Worm (Caenorhabditis elegans): ENCODE results near the gene C29F3.3.

The C29F3.3 gene

DNA sequence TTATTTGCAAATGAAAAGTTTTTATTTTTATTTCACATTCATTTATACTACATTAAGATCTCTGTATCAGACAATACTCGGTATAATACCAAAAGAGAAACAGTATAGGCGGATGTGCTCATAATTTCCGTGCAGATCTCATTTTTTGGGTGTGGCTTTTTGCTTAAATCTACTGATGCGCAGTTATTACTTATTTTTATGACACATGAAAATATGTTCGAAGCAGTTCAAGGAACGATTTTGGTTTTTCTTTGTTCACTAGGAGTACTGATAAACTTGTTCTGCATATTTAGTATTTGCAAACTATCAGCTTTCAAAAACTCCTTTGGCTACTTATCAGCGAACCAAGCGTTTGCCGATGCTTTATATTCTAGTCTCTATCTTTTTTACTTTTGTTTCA, 5.2 kb upstream of the C29F3.3 start, which contains the start of gene srx-58:
srx-58 (plus strand) TSS at position 301 of the 400 bp plus-strand sequence.
- no peak for TF ChIP-seq blmp-1 (tag; optimal IDR thresholded peaks at IDR 0.05)
- TF ChIP-seq snpc-4 (tag; optimal IDR thresholded peaks at IDR 0.05) = no peak
- TF ChIP-seq nhr-90 (tag; optimal IDR thresholded peaks at IDR 0.05; ENCODE audit: poor library complexity) = no peak
- no peak for TF ChIP-seq efl-3 (GFP tag; optimal IDR thresholded peaks at IDR 0.05)
- TF ChIP-seq unc-62 (GFP tag; optimal IDR thresholded peaks at IDR 0.05) = no peak
- TF ChIP-seq mep-1 (tag; optimal IDR thresholded peaks at IDR 0.05) = no peak
- TF ChIP-seq nhr-20 (tag; optimal IDR thresholded peaks at IDR 0.05) = no peak
- TF ChIP-seq pax-3 (tag; optimal IDR thresholded peaks at IDR 0.05) = no peak
- TF ChIP-seq nhr-77 (tag; optimal IDR thresholded peaks at IDR 0.05) = no peak
- TF ChIP-seq ceh-63 (GFP tag; optimal IDR thresholded peaks at IDR 0.05) = no peak
- TF ChIP-seq dpl-1 (GFP tag; optimal IDR thresholded peaks at IDR 0.05) = no peak
- TF ChIP-seq unc-98 (GFP tag; IDR thresholded peaks at IDR 0.05) = no peak
- TF ChIP-seq zip-4 (GFP tag; optimal IDR thresholded peaks at IDR 0.05) = no peak

DNA sequence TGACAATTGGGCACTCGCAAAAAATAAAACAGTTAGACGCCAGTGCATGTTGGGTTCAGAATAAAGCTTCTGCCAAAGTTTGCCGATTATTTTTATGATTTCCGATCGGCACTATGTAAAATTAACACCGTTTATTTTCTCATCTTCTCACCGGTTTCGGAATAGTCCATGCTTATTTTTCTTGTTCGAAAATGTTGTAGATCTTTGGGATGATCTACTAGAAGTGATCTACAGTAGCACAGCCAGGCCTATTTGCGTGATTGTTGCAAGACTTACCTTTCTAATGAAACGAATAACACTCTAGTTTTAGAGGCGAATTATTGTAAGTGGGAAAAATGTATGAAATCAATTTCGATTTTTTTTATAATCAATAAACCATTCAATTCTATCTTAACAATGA, 3.4 kb upstream of the C29F3.3 start, which contains the start of gene clec-231:
clec-231 (minus strand) TSS at position 101 of the 400 bp plus-strand sequence.
- TF ChIP-seq nhr-19 (GFP tag; conservative IDR thresholded peaks at IDR 0.05) (no peak), sup-37 (GFP tag; optimal IDR thresholded peaks at IDR 0.05) (no peak), hpl-2 (GFP tag; optimal IDR thresholded peaks at IDR 0.05) (no peak), C04F5.9 (tag; optimal IDR thresholded peaks at IDR 0.05) (no peak), lin-13 (GFP tag; optimal IDR thresholded peaks at IDR 0.05) (no peak), pqm-1 (tag; optimal IDR thresholded peaks at IDR 0.05) (no peak), unc-86 (tag; optimal IDR thresholded peaks at IDR 0.05) (no peak), mab-9 (GFP tag; IDR thresholded peaks at IDR 0.05) (no peak), pax-3 (tag; optimal IDR thresholded peaks at IDR 0.05) (no peak), zip-4 (GFP tag; optimal IDR thresholded peaks at IDR 0.05) (no peak), C16A3.4 (tag; optimal IDR thresholded peaks at IDR 0.05) (no peak), nhr-28 (tag; optimal IDR thresholded peaks at IDR 0.05) (no peak), dpl-1 (GFP tag; optimal IDR thresholded peaks at IDR 0.05) (no peak), sox-4 (tag; optimal IDR thresholded peaks at IDR 0.05) (no peak), isw-1 (GFP tag; IDR thresholded peaks at IDR 0.05) (no peak), ama-1 (optimal IDR thresholded peaks at IDR 0.05) (no peak), mdl-1 (tag; optimal IDR thresholded peaks at IDR 0.05) (no peak), ceh-8 (GFP tag; optimal IDR thresholded peaks at IDR 0.05) (no peak)

DNA sequence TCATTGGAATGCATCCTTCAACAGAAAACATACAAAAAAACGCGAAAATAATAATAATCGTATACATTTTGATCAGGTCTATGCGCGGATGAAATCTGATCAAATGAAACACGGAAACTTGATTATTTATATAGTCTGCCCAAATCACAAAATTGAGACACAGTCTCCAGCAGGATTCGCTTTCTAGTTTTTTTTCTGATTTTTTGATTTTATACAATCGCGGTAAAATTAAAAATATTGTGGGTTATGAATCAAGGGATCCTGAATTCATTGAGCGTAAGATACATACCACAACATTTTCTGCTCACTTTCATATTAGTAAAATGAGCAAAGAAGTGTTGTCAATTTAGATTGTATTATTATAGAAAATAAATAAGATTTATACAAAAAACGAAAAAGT, 1.9 kb upstream of the C29F3.3 start, which contains the start of gene clec-230:
clec-230 (minus strand) TSS at position 101 of the 400 bp plus-strand sequence.
- TF ChIP-seq sox-4 (tag; optimal IDR thresholded peaks at IDR 0.05) (no peak), nhr-47 (tag; optimal IDR thresholded peaks at IDR 0.05) (no peak), Y116A8C.19 (tag; optimal IDR thresholded peaks at IDR 0.05; ENCODE audit: borderline replicate concordance) (no peak), C04F5.9 (tag; optimal IDR thresholded peaks at IDR 0.05) (no peak), fkh-4 (tag; optimal IDR thresholded peaks at IDR 0.05; ENCODE audit: borderline replicate concordance) (no peak), nhr-237 (tag; optimal IDR thresholded peaks at IDR 0.05) (no peak)

DNA sequence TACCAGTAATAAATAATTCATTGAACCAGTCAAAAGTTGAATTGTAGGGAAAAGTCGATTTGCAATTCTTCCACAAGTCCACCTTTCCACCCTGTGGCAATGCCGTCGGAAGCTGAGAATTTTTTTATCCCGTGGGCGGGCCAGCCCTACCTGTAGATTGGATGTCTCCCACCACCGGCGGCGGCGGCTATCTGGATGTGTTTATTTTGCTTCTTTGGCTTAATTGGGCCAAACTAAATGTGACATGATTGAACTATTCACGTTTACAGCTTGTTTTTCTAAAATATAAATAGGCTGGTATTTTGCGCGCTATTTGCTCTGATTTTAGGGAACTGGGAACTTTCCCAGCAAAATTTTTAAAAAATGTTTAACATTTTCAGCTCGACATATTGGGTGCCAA, 2.7 kb downstream of the C29F3.3 start, which contains the start of gene wrt-8:
wrt-8 (minus strand) TSS at position 101 of the 400 bp plus-strand sequence.
- TF ChIP-seq elt-2 (tag; optimal IDR thresholded peaks at IDR 0.05) = no peak
- TF ChIP-seq zag-1 (tag; optimal IDR thresholded peaks at IDR 0.05) = no peak
- TF ChIP-seq mef-2 (tag; optimal IDR thresholded peaks at IDR 0.05) = no peak
- TF ChIP-seq mep-1 (tag; optimal IDR thresholded peaks at IDR 0.05) = no peak
- no peak for TF ChIP-seq aly-2 (tag; optimal IDR thresholded peaks at IDR 0.05)
- TF ChIP-seq jun-1 (tag; optimal IDR thresholded peaks at IDR 0.05) = no peak
- TF ChIP-seq tbx-2 (tag; optimal IDR thresholded peaks at IDR 0.05) = no peak
- no peak for TF ChIP-seq nhr-20 (tag; optimal IDR thresholded peaks at IDR 0.05)
- no peak for TF ChIP-seq nhr-11 (tag; optimal IDR thresholded peaks at IDR 0.05)
- no peak for TF ChIP-seq rnt-1 (tag; optimal IDR thresholded peaks at IDR 0.05)
- TF ChIP-seq nhr-47 (tag; optimal IDR thresholded peaks at IDR 0.05) = no peak
- TF ChIP-seq ceh-90 (tag; optimal IDR thresholded peaks at IDR 0.05) = no peak
- no peak for TF ChIP-seq blmp-1 (tag; optimal IDR thresholded peaks at IDR 0.05)
- no peak for TF ChIP-seq pag-3 (tag; optimal IDR thresholded peaks at IDR 0.05; ENCODE audit: borderline replicate concordance, insufficient read depth)
- TF ChIP-seq ceh-63 (GFP tag; optimal IDR thresholded peaks at IDR 0.05) = no peak
